Fruit fly (Drosophila melanogaster): ENCODE results near the gene shep.

shep gene

dm6 chr3L:5133704-5134430 lies 143.9 kb downstream of the shep start, which contains the start of gene Yod1 (continued):
- TF ChIP-seq abd-A (tag; optimal IDR thresholded peaks at IDR 0.05) (peak; percentile 35), zen2 (GFP tag; IDR thresholded peaks at IDR 0.05; ENCODE audit: partially characterized antibody) (peak; percentile 45; the same call in 1 of the 3 replicates), al (GFP tag; IDR thresholded peaks at IDR 0.05) (no peak), danr (GFP tag; IDR thresholded peaks at IDR 0.05) (no peak), Trl (optimal IDR thresholded peaks at IDR 0.05) (no peak), Trl (GFP tag; optimal IDR thresholded peaks at IDR 0.05) (no peak), Meics (GFP tag; optimal IDR thresholded peaks at IDR 0.05) (no peak), Mrtf (GFP tag; IDR thresholded peaks at IDR 0.05) (no peak), CG16813 (GFP tag; IDR thresholded peaks at IDR 0.05; ENCODE audit: partially characterized antibody) (peak; percentile 64), chinmo (GFP tag; IDR thresholded peaks at IDR 0.05; ENCODE audit: partially characterized antibody) (0 out of 4 replicates have a peak, but pooled peaks have one; percentile 59), CG15011 (GFP tag; optimal IDR thresholded peaks at IDR 0.05) (no peak), gfzf (GFP tag; optimal IDR thresholded peaks at IDR 0.05) (peak; percentile 32), nerfin-1 (tag; optimal IDR thresholded peaks at IDR 0.05) (no peak), crol (GFP tag; IDR thresholded peaks at IDR 0.05) (no peak), Adf1 (GFP tag; IDR thresholded peaks at IDR 0.05) (no peak), H2.0 (GFP tag; IDR thresholded peaks at IDR 0.05) (no peak), Dip3 (GFP tag; optimal IDR thresholded peaks at IDR 0.05) (no peak), Mes4 (GFP tag; optimal IDR thresholded peaks at IDR 0.05) (no peak), HHEX (GFP tag; optimal IDR thresholded peaks at IDR 0.05) (no peak), CG10366 (GFP tag; IDR thresholded peaks at IDR 0.05) (no peak), CG9609 (GFP tag; optimal IDR thresholded peaks at IDR 0.05) (no peak), cato (GFP tag; optimal IDR thresholded peaks at IDR 0.05; ENCODE audit: borderline replicate concordance) (no peak), dysf (GFP tag; IDR thresholded peaks at IDR 0.05) (no peak), Dll (GFP tag; IDR thresholded peaks at IDR 0.05; ENCODE audit: partially characterized antibody) (peak; percentile 81; the same call in 3 of the 4 replicates), sr (GFP tag; IDR thresholded peaks at IDR 0.05) (no peak), CG17829 (tag; optimal IDR thresholded peaks at IDR 0.05) (peak; percentile 37), schlank (tag; optimal IDR thresholded peaks at IDR 0.05) (no peak), ERR (GFP tag; optimal IDR thresholded peaks at IDR 0.05) (no peak), fru (optimal IDR thresholded peaks at IDR 0.05) (no peak), MBD-R2 (GFP tag; IDR thresholded peaks at IDR 0.05) (peak; percentile 49), CG2712 (tag; optimal IDR thresholded peaks at IDR 0.05) (peak; percentile 46), CG42726 (GFP tag; IDR thresholded peaks at IDR 0.05; ENCODE audit: partially characterized antibody) (no peak), Neu2 (GFP tag; optimal IDR thresholded peaks at IDR 0.05; ENCODE audit: borderline replicate concordance) (no peak), CG2875 (GFP tag; optimal IDR thresholded peaks at IDR 0.05) (no peak), bigmax (GFP tag; optimal IDR thresholded peaks at IDR 0.05) (no peak), Dfd (GFP tag; optimal IDR thresholded peaks at IDR 0.05) (no peak), GATAe (GFP tag; conservative IDR thresholded peaks at IDR 0.05) (no peak), CG10209 (GFP tag; optimal IDR thresholded peaks at IDR 0.05) (no peak), HmgZ (tag; optimal IDR thresholded peaks at IDR 0.05) (peak; percentile 25), lmd (GFP tag; IDR thresholded peaks at IDR 0.05) (no peak), CG3995 (GFP tag; optimal IDR thresholded peaks at IDR 0.05) (no peak), sc (optimal IDR thresholded peaks at IDR 0.05) (no peak), sc (GFP tag; optimal IDR thresholded peaks at IDR 0.05) (no peak), inv (GFP tag; IDR thresholded peaks at IDR 0.05; ENCODE audit: partially characterized antibody) (peak; percentile 35), sim (GFP tag; IDR thresholded peaks at IDR 0.05) (no peak), CG13123 (GFP tag; optimal IDR thresholded peaks at IDR 0.05) (no peak), dimm (GFP tag; IDR thresholded peaks at IDR 0.05) (no peak), CG2116 (GFP tag; optimal IDR thresholded peaks at IDR 0.05) (peak; percentile 93), hb (GFP tag; IDR thresholded peaks at IDR 0.05; ENCODE audit: partially characterized antibody) (peak; percentile 66; the same call in 2 of the 3 replicates), cg (GFP tag; optimal IDR thresholded peaks at IDR 0.05) (no peak)

All from whole organism, embryonic.